Worm (Caenorhabditis elegans): ENCODE results near the gene pqn-32.

- TF ChIP-seq blmp-1 (tag; optimal IDR thresholded peaks at IDR 0.05; ENCODE audit: insufficient read depth): no peak
- no peak for TF ChIP-seq peb-1 (tag; optimal IDR thresholded peaks at IDR 0.05)
- no peak for TF ChIP-seq lsy-2 (tag; optimal IDR thresholded peaks at IDR 0.05)
- TF ChIP-seq snpc-4 (tag; optimal IDR thresholded peaks at IDR 0.05): no peak
- no peak for TF ChIP-seq nhr-12 (tag; optimal IDR thresholded peaks at IDR 0.05)
- no peak for TF ChIP-seq unc-62 (GFP tag; optimal IDR thresholded peaks at IDR 0.05)
- TF ChIP-seq aly-2 (tag; optimal IDR thresholded peaks at IDR 0.05): no peak
- no peak for TF ChIP-seq nhr-77 (tag; optimal IDR thresholded peaks at IDR 0.05)
Measured at ce11 chrII:13142372-13142771, 34.6 kb downstream of the pqn-32 start.

Measured in whole organism, L2 larva.